Fruit fly (Drosophila melanogaster) whole organism, adult: ENCODE results near the gene Alp9.

Source experiments
- CG11617 ChIP-seq: fragments of 200-800 bp; sonication (Bioruptor generic); optimal IDR thresholded peaks from 2 replicates; lab custom pipeline; 2017; ENCODE audit warnings: mild to moderate bottlenecking, missing biosample characterization, missing genetic modification reagents, missing genetic modification characterization
- CG12768 ChIP-seq: fragments of 200-800 bp; sonication (Bioruptor generic); optimal IDR thresholded peaks from 2 replicates; lab custom pipeline; 2017; ENCODE audit warnings: missing biosample characterization, missing genetic modification characterization, mild to moderate bottlenecking, moderate library complexity, missing genetic modification reagents
- CG14711 ChIP-seq: fragments of 200-800 bp; sonication (Bioruptor generic); optimal IDR thresholded peaks from 2 replicates; lab custom pipeline; 2018; ENCODE audit warnings: missing biosample characterization, mild to moderate bottlenecking, missing genetic modification characterization, moderate library complexity
- CG1620 ChIP-seq: fragments of 200-800 bp; sonication (Bioruptor generic); optimal IDR thresholded peaks from 2 replicates; lab custom pipeline; 2016; ENCODE audit warnings: missing biosample characterization, missing genetic modification characterization
- CG33017 ChIP-seq: fragments of 200-800 bp; sonication (Bioruptor generic); optimal IDR thresholded peaks from 2 replicates; lab custom pipeline; 2018; ENCODE audit warnings: missing biosample characterization, mild to moderate bottlenecking, missing genetic modification characterization, moderate library complexity
- CG5204 ChIP-seq: fragments of 200-800 bp; sonication (Bioruptor generic); optimal IDR thresholded peaks from 2 replicates; lab custom pipeline; 2016; ENCODE audit warnings: missing biosample characterization, missing genetic modification characterization
- CG7045 ChIP-seq: fragments of 200-800 bp; sonication (Bioruptor generic); optimal IDR thresholded peaks from 2 replicates; lab custom pipeline; 2017; ENCODE audit warnings: missing biosample characterization, mild to moderate bottlenecking, missing genetic modification characterization
- CG7101 ChIP-seq: fragments of 200-800 bp; sonication (Bioruptor generic); optimal IDR thresholded peaks from 2 replicates; lab custom pipeline; 2018; ENCODE audit warnings: missing biosample characterization, mild to moderate bottlenecking, missing genetic modification characterization, moderate library complexity
- Clk ChIP-seq: fragments of 200-800 bp; sonication (Bioruptor generic); optimal IDR thresholded peaks from 2 replicates; lab custom pipeline; 2017; ENCODE audit warnings: missing biosample characterization, missing genetic modification characterization
- Crg-1 ChIP-seq: fragments of 200-800 bp; sonication (Bioruptor generic); optimal IDR thresholded peaks from 2 replicates; lab custom pipeline; 2016; ENCODE audit warnings: missing biosample characterization, missing genetic modification characterization
- Mnt ChIP-seq: fragments of 200-800 bp; sonication (Bioruptor generic); optimal IDR thresholded peaks from 2 replicates; lab custom pipeline; 2016; ENCODE audit warnings: missing biosample characterization, mild to moderate bottlenecking, missing genetic modification characterization
- bab1 ChIP-seq: fragments of 200-800 bp; sonication (Bioruptor generic); optimal IDR thresholded peaks from 3 replicates; lab custom pipeline; 2019; ENCODE audit warnings: missing biosample characterization, mild to moderate bottlenecking, missing genetic modification characterization, moderate library complexity
- cic ChIP-seq: fragments of 200-800 bp; sonication (Bioruptor generic); optimal IDR thresholded peaks from 2 replicates; lab custom pipeline; 2017; ENCODE audit warnings: missing biosample characterization, mild to moderate bottlenecking, missing genetic modification characterization, moderate library complexity
- cnc ChIP-seq, 2 experiments: fragments of >200 bp; optimal IDR thresholded peaks; 2 replicates each; lab custom pipeline; 2017
- kay ChIP-seq: fragments of 200-800 bp; sonication (Bioruptor generic); peaks from one replicate; lab custom pipeline; 2016; ENCODE audit warnings: missing biosample characterization, missing genetic modification characterization, borderline replicate concordance
- ovo ChIP-seq: fragments of 200-800 bp; sonication (Bioruptor generic); optimal IDR thresholded peaks from 2 replicates; lab custom pipeline; 2016; ENCODE audit warnings: missing biosample characterization, missing genetic modification characterization
- pad ChIP-seq: fragments of 200-800 bp; sonication (Bioruptor generic); optimal IDR thresholded peaks from 3 replicates; lab custom pipeline; 2017; ENCODE audit warnings: missing biosample characterization, missing genetic modification characterization, mild to moderate bottlenecking, moderate library complexity, missing genetic modification reagents
- tj ChIP-seq: fragments of 200-800 bp; sonication (Bioruptor generic); optimal IDR thresholded peaks from 3 replicates; lab custom pipeline; 2017; ENCODE audit warnings: missing biosample characterization, mild to moderate bottlenecking, missing genetic modification characterization, moderate library complexity
- toe ChIP-seq: fragments of 200-800 bp; sonication (Bioruptor generic); optimal IDR thresholded peaks from 2 replicates; lab custom pipeline; 2016; ENCODE audit warnings: missing biosample characterization, missing genetic modification characterization

Alp9 gene

dm6 chr3L:5642837-5643236, 47.5 kb downstream of the Alp9 start:
- TF ChIP-seq cic (GFP tag; lab: Kevin White, UChicago) (peak; percentile 89), cnc (optimal IDR thresholded peaks at IDR 0.05; lab: Kevin White, UChicago) (no peak), CG7045 (GFP tag; lab: Kevin White, UChicago) (peak; percentile 43), CG12768 (GFP tag; lab: Kevin White, UChicago) (peak; percentile 78), Mnt (GFP tag; lab: Kevin White, UChicago) (peak; percentile 42), kay (peak; percentile 81), CG7101 (tag; lab: Kevin White, UChicago) (peak; percentile 25), CG1620 (GFP tag; lab: Kevin White, UChicago) (no peak), pad (GFP tag; lab: Kevin White, UChicago) (no peak), CG5204 (GFP tag; lab: Kevin White, UChicago) (no peak)

- TF ChIP-seq cic (GFP tag; lab: Kevin White, UChicago) (peak; percentile 73), bab1 (GFP tag; lab: Kevin White, UChicago) (no peak), kay (no peak), CG7101 (tag; lab: Kevin White, UChicago) (peak; percentile 29), ovo (GFP tag; lab: Kevin White, UChicago) (no peak), CG14711 (tag; lab: Kevin White, UChicago) (peak; percentile 54), Crg-1 (GFP tag; lab: Kevin White, UChicago) (no peak), cnc (optimal IDR thresholded peaks at IDR 0.05; lab: Kevin White, UChicago) (no peak), toe (GFP tag; lab: Kevin White, UChicago) (no peak), tj (GFP tag; lab: Kevin White, UChicago) (no peak), CG11617 (GFP tag; lab: Kevin White, UChicago) (no peak), Mnt (GFP tag; lab: Kevin White, UChicago) (peak; percentile 66), CG1620 (GFP tag; lab: Kevin White, UChicago) (no peak), CG33017 (peak; percentile 5), CG12768 (GFP tag; lab: Kevin White, UChicago) (peak; percentile 14), pad (GFP tag; lab: Kevin White, UChicago) (peak; percentile 36), Clk (GFP tag; lab: Kevin White, UChicago) (no peak)
These were observed 48.4 kb downstream of the Alp9 start for dm6 chr3L:5643733-5644132.
